Worm (Caenorhabditis elegans): ENCODE measurements around the gene mfsd-12.

DNA sequence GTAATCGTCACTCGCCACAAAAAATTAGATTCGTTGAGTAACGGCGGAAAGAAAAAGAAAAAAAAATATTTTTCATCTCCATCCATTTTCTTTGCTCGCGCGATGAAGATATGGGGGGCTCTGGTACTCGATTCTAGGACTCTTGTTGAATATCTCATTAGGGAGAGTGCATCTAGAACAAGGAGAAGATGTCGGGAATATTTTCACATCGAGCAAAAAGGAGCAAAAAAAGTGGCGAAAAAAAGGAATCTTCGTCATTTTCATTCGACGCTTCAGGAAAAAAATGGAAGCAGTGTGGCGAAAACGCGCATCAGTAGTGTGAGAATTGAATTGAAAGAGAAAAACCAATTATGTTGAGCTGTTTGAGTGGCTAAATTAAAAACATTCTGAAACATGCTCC, 44.2 kb upstream of the mfsd-12 start:
- TF ChIP-seq pha-4 (tag; optimal IDR thresholded peaks at IDR 0.05) (no peak), ets-4 (GFP tag; optimal IDR thresholded peaks at IDR 0.05) (no peak), bed-1 (GFP tag; IDR thresholded peaks at IDR 0.05) (no peak), T26A5.8 (tag; optimal IDR thresholded peaks at IDR 0.05) (no peak), ztf-6 (GFP tag; IDR thresholded peaks at IDR 0.05) (no peak), nhr-80 (tag; optimal IDR thresholded peaks at IDR 0.05) (no peak), unc-130 (GFP tag; optimal IDR thresholded peaks at IDR 0.05) (no peak), ccch-3 (GFP tag; optimal IDR thresholded peaks at IDR 0.05) (no peak), attf-3 (GFP tag; conservative IDR thresholded peaks at IDR 0.05) (no peak), sptf-2 (GFP tag; optimal IDR thresholded peaks at IDR 0.05) (no peak), nhr-90 (tag; optimal IDR thresholded peaks at IDR 0.05) (no peak), ama-1 (optimal IDR thresholded peaks at IDR 0.05) (no peak), ama-1 (GFP tag; optimal IDR thresholded peaks at IDR 0.05) (no peak), nfya-2 (GFP tag; IDR thresholded peaks at IDR 0.05) (no peak)
